Worm (Caenorhabditis elegans) whole organism, L4/young adult: ENCODE measurements around the gene Y57G11B.2.

Source experiments
- W03F9.2 ChIP-seq: fragments of 150-350 bp; optimal IDR thresholded peaks from 2 replicates; lab custom pipeline; 2014; ENCODE audit warnings: missing biosample characterization, missing genetic modification characterization
- dao-5 ChIP-seq: sonication (generic microtip); optimal IDR thresholded peaks from 2 replicates; lab custom pipeline; 2016; ENCODE audit warnings: missing genotype, missing genetic modification characterization, moderate library complexity, missing compliant biosample characterization
- him-1 ChIP-seq: sonication (generic microtip); optimal IDR thresholded peaks from 2 replicates; lab custom pipeline; 2016; ENCODE audit warnings: missing genotype, missing genetic modification reagents, missing genetic modification characterization, missing compliant biosample characterization

Y57G11B.2 gene

DNA sequence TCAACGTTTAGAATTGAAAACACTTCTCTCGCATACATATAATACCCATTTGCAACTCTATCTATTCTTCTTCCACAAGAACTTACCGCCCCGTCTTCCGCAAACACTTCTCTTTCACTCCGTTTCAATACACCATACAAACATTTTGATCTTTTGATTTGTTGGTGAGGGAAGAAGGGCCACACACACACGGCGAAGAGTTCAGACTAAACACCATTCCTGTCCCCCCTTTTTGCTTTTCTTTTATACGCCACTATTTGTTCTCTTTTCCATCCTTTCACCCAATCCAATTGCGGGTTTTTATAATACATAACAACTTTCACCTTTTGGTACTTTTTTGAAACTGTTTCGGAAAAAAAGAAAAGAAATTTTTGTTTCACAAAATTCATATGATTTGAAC lies 40.0 kb downstream of the Y57G11B.2 start:
- TF ChIP-seq dao-5 (tag; lab: Kevin White, UChicago) (no peak), him-1 (tag; lab: Kevin White, UChicago) (no peak), W03F9.2 (no peak)

DNA sequence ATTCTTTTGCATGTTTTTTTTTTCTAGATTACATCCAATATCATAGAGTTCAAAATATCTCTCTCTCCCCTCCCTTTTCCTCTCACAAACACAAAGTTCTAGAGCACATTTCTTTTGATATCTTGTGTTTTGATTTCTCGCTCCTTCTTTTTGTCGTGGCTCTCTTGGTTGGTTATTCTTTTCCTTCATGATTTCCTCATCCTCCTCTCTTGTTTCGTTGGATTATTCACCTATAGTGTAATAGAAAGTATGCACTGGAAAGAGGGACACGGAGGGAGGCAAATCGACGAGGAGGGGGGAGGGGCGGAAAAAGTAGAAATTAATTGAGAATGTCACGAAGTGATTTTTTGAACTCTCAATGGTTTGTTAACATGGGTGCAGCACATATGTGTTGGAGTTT lies 41.3 kb downstream of the Y57G11B.2 start:
- TF ChIP-seq dao-5 (tag; lab: Kevin White, UChicago): no peak
- no peak for TF ChIP-seq him-1 (tag; lab: Kevin White, UChicago)
- no peak for TF ChIP-seq W03F9.2

DNA sequence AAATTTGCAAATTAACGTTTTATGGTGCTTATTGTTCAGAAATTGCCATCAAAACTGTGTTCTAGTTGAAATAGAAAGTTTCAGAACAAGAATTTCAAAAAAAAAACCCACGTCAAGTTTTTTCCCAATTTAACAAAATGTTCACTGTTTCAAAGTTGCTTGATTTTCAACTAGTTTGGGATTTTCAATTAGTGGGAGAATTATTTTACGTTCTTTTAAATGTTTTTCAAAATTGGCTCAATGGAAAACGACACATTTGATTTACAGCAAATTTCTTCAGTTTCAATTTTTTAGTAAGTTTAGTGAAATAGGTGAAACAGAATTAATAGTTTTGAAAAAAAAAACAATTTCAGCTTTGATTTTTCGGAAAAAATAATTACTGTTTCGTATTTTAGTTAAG lies 43.4 kb downstream of the Y57G11B.2 start:
- TF ChIP-seq dao-5 (tag; lab: Kevin White, UChicago) (no peak), him-1 (tag; lab: Kevin White, UChicago) (no peak), W03F9.2 (no peak)

DNA sequence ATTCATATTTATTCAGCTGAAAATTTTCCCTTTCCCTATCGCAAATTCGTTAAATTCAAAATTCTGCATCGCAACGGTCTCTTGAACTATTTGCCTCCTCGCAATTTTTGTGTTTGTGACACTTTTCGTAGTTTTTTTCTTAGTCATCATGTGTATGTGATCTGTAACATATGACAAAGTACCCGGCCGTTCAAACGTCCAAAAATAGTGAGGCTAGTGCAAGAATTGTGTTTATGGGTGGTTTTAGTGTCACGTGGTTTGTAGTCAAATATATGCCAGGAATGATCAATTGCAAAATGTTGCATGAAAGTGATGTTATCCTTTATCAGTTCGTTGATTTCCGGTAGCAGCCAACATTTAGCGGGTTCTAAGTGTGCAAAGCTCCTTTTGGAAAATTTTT lies 44.6 kb downstream of the Y57G11B.2 start:
- TF ChIP-seq dao-5 (tag; lab: Kevin White, UChicago) (no peak), him-1 (tag; lab: Kevin White, UChicago) (no peak), W03F9.2 (no peak)

DNA sequence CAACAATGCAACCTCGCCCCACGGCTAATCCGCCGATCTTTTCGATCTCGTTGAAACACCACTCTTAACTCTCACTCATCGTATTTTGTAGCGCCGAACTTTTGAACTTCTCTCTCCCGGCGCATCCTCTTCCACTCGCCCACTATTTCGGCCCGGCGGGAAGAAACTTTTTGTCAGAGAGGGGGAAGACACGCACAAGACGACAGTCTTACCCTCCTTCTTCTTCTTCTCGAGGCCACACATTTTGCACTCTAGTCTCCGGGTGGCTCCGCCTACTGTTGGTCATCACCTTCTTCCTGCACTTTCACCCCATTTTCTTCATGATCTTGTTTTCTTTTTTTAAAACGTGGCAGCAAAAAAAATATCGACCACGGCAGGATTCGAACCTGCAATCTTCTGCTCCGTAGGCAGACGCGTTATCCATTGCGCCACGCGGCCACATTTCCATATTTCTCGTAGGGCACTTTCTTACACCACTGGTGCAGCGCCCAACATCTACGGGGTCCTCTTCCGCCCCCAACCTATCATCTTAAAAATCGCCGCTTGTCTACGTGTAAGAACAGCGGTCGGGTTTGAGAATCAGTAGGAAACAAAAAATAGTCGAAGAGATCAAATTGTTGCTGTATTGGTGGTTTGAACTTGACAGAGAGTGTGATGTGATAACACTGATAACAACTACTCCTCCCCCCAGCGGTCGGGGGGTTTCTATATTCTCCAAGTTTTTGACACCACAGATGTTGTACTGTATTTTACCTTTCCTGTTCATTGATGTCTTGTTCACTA lies 46.0 kb downstream of the Y57G11B.2 start:
- TF ChIP-seq dao-5 (tag; lab: Kevin White, UChicago): peak; percentile 5
- TF ChIP-seq him-1 (tag; lab: Kevin White, UChicago): no peak
- no peak for TF ChIP-seq W03F9.2

DNA sequence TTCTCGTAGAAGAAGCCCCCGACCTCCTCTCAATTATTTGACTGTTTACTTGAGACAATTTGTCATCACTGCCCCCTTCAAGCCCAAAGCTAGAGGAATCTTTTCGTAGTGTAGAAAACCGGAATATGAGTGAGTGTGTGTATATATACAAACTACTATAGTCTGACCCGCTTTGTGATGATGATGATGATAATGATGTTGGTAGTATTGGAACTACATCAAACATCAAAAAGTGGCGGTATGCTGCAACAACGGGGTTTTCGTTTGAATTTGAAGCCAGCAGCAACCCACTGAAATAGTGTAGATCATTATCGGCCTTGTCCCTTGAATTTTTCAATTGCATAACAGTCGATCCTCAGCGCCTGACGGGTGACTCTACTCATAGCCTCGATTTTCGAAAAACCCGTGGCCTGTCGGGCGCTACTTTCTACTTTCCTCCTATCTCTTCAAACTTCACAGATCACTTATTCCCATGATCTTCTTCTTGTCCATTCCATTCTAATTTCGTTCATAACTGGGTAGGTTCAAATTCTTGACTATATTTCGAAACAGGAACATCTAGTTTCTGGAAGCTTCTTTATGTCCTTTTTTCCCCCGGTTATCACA lies 46.8 kb downstream of the Y57G11B.2 start:
- TF ChIP-seq W03F9.2 (no peak), him-1 (tag; lab: Kevin White, UChicago) (no peak), dao-5 (tag; lab: Kevin White, UChicago) (no peak)

DNA sequence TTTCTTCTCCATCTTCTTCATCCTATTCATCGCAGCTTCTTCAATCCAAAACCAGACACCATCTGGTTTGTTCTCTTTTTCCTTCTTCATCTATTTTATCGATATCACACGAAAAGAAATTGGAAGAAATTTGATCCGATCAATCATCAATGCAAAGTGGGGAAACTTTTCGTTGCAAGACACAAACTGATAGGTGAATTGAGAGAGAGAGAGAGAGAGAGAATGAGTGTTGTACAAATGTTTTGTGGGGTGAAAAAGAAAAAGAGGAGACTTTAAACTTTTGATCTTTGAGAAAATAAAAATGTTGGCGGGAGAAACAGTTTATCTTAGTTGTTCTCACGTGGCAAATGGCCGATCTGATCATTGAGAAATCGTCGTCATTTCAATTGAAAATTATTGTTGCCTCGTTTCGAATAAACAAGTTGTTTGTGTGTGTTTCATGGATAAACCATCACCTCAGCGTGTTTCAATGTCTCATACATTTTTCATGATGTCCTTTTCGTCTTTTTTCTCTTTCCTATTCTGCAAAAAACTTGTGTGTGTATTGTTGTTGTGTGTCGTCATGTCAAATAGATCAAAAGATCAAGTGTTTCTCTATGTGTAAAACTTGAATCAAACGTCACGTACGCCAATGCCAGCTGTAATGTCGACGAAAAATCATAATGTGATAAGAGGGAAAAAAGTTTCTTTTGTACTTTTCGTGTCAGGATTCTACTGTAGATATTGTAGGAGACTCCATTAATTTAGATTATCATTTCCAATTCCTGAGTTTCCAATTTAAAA lies 47.6 kb downstream of the Y57G11B.2 start:
- TF ChIP-seq W03F9.2: no peak

DNA sequence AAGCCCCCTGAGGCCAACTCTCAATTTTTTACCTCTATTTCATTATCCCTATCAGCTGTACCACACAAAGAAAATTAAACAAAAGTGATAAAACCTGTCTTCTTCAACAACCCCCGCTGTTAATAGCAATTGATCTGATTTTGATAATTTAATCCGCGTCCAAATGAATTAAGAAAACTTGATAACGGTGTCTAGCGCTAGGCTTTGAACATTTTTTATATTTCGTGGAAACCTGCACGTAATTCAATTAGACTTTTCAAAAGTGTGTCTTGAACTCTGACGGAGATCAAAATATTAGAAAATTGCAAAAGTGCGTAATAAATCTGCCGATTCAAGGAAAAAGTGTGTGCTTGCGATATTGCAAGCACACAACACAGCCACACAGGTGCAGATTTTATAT lies 48.2 kb downstream of the Y57G11B.2 start:
- TF ChIP-seq W03F9.2 (no peak), him-1 (tag; lab: Kevin White, UChicago) (no peak), dao-5 (tag; lab: Kevin White, UChicago) (no peak)

DNA sequence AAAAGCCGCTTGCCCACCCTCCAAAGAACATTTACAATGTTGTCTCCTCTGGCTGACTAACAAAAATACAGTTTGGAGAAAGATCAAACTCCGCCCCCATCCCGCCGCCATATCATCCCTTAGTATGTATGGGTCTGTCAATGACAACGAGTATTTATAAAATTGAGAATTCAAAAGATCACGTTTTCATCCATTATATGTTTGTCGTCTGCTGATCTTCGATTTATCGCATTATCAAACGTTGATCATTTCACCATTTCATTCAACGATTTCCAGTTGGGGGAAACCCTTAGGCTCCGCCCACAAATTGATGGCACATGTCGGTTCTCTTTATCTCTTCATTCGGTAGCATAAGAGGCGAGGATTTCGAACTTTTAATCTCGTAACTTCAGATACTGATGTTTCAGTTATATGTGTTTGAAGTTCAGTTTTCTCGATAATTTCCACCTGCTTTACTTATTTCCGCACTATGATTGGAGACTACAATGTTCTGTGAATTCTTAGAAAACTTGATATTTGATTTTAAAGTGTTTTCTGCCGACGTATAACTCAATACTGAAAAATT lies 49.1 kb downstream of the Y57G11B.2 start:
- TF ChIP-seq W03F9.2: no peak
- no peak for TF ChIP-seq him-1 (tag; lab: Kevin White, UChicago)
- no peak for TF ChIP-seq dao-5 (tag; lab: Kevin White, UChicago)

DNA sequence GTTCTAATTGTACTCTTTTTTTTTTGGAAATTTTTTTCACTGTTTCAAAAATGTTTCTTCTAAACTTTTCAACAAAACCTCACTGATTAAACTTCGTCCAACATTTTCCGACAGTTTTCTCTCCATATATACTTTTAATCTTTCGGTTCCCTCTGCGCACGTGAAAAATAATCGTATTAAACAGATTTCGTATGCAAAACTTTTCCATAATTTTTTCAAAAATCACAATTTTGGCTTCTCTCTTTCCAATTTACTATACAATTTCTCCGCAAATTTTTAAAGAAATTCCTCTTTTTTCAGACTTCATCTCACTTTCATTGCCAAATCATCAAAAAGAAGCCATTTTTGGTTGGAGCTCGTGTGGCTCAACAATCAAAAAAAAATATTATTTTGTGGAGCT lies 51.1 kb downstream of the Y57G11B.2 start, which contains the start of gene dmd-6:
TSS of gene dmd-6 (plus strand) at position 301 of the 400 bp plus-strand sequence.
- TF ChIP-seq him-1 (tag; lab: Kevin White, UChicago): no peak
- no peak for TF ChIP-seq dao-5 (tag; lab: Kevin White, UChicago)
- no peak for TF ChIP-seq W03F9.2
